Comparison of ENCODE assay signal across 1 fruit fly cellular context in the genomic region with DNA sequence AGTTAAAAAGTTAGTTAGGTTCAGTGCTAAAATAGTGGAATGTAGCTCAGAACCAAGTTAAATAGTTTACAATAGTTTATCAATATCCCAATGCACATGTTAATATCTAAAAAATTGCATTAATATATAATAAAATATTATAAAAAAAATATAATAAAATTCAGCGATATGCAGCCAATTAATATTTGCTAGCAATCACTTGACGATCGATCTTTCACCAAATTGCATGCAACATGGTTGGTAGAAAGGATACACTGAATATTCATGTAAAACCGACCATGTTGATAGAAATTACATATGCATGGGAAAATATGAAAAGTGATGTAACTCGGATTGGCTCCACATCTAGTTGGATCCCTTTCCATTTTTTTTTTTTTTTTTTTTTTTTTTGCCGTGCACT.
TF ChIP-seq lines count a peak whose summit lies in the region.

No protein-coding gene starts in this region.

TF ChIP-seq in whole organism, prepupa, 60 proteins besides CTCF, POLR2A, EP300 and RAD21 (continued from another document):
- TF ChIP-seq CG16779 (tag; optimal IDR thresholded peaks at IDR 0.05; lab: Kevin White, UChicago) (no peak), fkh (GFP tag; optimal IDR thresholded peaks at IDR 0.05; lab: Kevin White, UChicago) (no peak), Hr4 (GFP tag; optimal IDR thresholded peaks at IDR 0.05; lab: Kevin White, UChicago) (peak; percentile 20), CG11762 (GFP tag; optimal IDR thresholded peaks at IDR 0.05; lab: Kevin White, UChicago; ENCODE audit: insufficient read depth) (peak; percentile 10), CG10669 (GFP tag; optimal IDR thresholded peaks at IDR 0.05; lab: Kevin White, UChicago) (no peak), dsx (GFP tag; optimal IDR thresholded peaks at IDR 0.05; lab: Kevin White, UChicago; ENCODE audit: poor library complexity, severe bottlenecking) (no peak), pdm3 (GFP tag; optimal IDR thresholded peaks at IDR 0.05; lab: Kevin White, UChicago) (no peak), salr (GFP tag; optimal IDR thresholded peaks at IDR 0.05; lab: Kevin White, UChicago) (no peak), fd85E (GFP tag; optimal IDR thresholded peaks at IDR 0.05; lab: Kevin White, UChicago) (no peak), Sox15 (GFP tag; optimal IDR thresholded peaks at IDR 0.05; lab: Kevin White, UChicago) (no peak), CG34406 (GFP tag; optimal IDR thresholded peaks at IDR 0.05; lab: Kevin White, UChicago) (peak; percentile 34), CG11294 (GFP tag; IDR thresholded peaks at IDR 0.05; lab: Robert Waterston, UW) (no peak), Ets21C (GFP tag; optimal IDR thresholded peaks at IDR 0.05; lab: Kevin White, UChicago) (no peak), CG6808 (GFP tag; optimal IDR thresholded peaks at IDR 0.05; lab: Kevin White, UChicago) (no peak), CG6792 (GFP tag; optimal IDR thresholded peaks at IDR 0.05; lab: Kevin White, UChicago) (no peak)
